Worm (Caenorhabditis elegans): ENCODE data around the gene R10E4.3.

R10E4.3 gene

ce11 chrIII:4283175-4283574 is 4.1 kb downstream of the R10E4.3 start (continued):
- TF ChIP-seq dsc-1 (tag; optimal IDR thresholded peaks at IDR 0.05) (no peak), nhr-19 (GFP tag; conservative IDR thresholded peaks at IDR 0.05) (peak; percentile 52), nhr-20 (tag; optimal IDR thresholded peaks at IDR 0.05) (peak; percentile 55), sup-37 (GFP tag; optimal IDR thresholded peaks at IDR 0.05) (no peak), snpc-4 (tag; optimal IDR thresholded peaks at IDR 0.05) (no peak), hlh-4 (tag; optimal IDR thresholded peaks at IDR 0.05) (no peak), mef-2 (tag; optimal IDR thresholded peaks at IDR 0.05) (no peak), lir-3 (tag; optimal IDR thresholded peaks at IDR 0.05; ENCODE audit: poor library complexity) (peak; percentile 53), ets-5 (GFP tag; IDR thresholded peaks at IDR 0.05) (no peak), blmp-1 (tag; optimal IDR thresholded peaks at IDR 0.05) (no peak), egl-13 (tag; optimal IDR thresholded peaks at IDR 0.05) (no peak), nhr-11 (tag; optimal IDR thresholded peaks at IDR 0.05) (peak; percentile 27), unc-130 (tag; optimal IDR thresholded peaks at IDR 0.05) (peak; percentile 58), hlh-17 (GFP tag; optimal IDR thresholded peaks at IDR 0.05; ENCODE audit: borderline replicate concordance) (no peak), mdl-1 (tag; optimal IDR thresholded peaks at IDR 0.05) (peak in 1 of 2 experiments; percentile 45), ceh-63 (GFP tag; optimal IDR thresholded peaks at IDR 0.05) (no peak), vab-15 (tag; optimal IDR thresholded peaks at IDR 0.05) (no peak), fkh-8 (tag; optimal IDR thresholded peaks at IDR 0.05) (no peak), pag-3 (tag; optimal IDR thresholded peaks at IDR 0.05; ENCODE audit: borderline replicate concordance, insufficient read depth) (peak; percentile 85), lin-15B (tag; optimal IDR thresholded peaks at IDR 0.05) (no peak), zip-4 (GFP tag; optimal IDR thresholded peaks at IDR 0.05) (no peak), sptf-1 (tag; optimal IDR thresholded peaks at IDR 0.05) (no peak), rnt-1 (tag; optimal IDR thresholded peaks at IDR 0.05) (peak; percentile 88), lin-13 (GFP tag; optimal IDR thresholded peaks at IDR 0.05) (no peak), lsy-2 (tag; optimal IDR thresholded peaks at IDR 0.05) (peak in 1 of 2 experiments; percentile 47), unc-62 (GFP tag; optimal IDR thresholded peaks at IDR 0.05) (no peak), elt-3 (tag; optimal IDR thresholded peaks at IDR 0.05) (no peak), skn-1 (tag; optimal IDR thresholded peaks at IDR 0.05) (no peak), nhr-12 (tag; optimal IDR thresholded peaks at IDR 0.05) (no peak), pqm-1 (tag; optimal IDR thresholded peaks at IDR 0.05) (no peak), nhr-85 (tag) (peak; percentile 10), lin-14 (GFP tag; optimal IDR thresholded peaks at IDR 0.05) (peak; percentile 85), hpl-2 (GFP tag; optimal IDR thresholded peaks at IDR 0.05) (no peak), unc-98 (GFP tag; IDR thresholded peaks at IDR 0.05) (no peak)

ce11 chrIII:4281955-4282618 is 5.2 kb downstream of the R10E4.3 start:
- peak; percentile 14 for TF ChIP-seq F16B12.6 (tag; optimal IDR thresholded peaks at IDR 0.05)
- peak; percentile 90 for TF ChIP-seq rnt-1 (tag; optimal IDR thresholded peaks at IDR 0.05)
- peak; percentile 73 for TF ChIP-seq fos-1 (tag; optimal IDR thresholded peaks at IDR 0.05)
- TF ChIP-seq elt-2 (tag; optimal IDR thresholded peaks at IDR 0.05), result peak; percentile 91
- TF ChIP-seq egl-27 (tag; optimal IDR thresholded peaks at IDR 0.05), result peak; percentile 90 to 99
- peak; percentile 18 for TF ChIP-seq unc-62 (GFP tag; optimal IDR thresholded peaks at IDR 0.05)
- peak; percentile 17 for TF ChIP-seq nhr-76 (tag; optimal IDR thresholded peaks at IDR 0.05)
- peak; percentile 92 for TF ChIP-seq mab-9 (GFP tag; IDR thresholded peaks at IDR 0.05)
- TF ChIP-seq nhr-20 (tag; optimal IDR thresholded peaks at IDR 0.05), result peak; percentile 100
- peak; percentile 87 for TF ChIP-seq lin-13 (GFP tag; optimal IDR thresholded peaks at IDR 0.05)
- TF ChIP-seq nhr-85 (tag), result peak; percentile 100
- no peak for TF ChIP-seq sptf-1 (tag; optimal IDR thresholded peaks at IDR 0.05)
- TF ChIP-seq lin-39 (tag; optimal IDR thresholded peaks at IDR 0.05), result peak; percentile 84
- peak; percentile 83 for TF ChIP-seq efl-3 (GFP tag; optimal IDR thresholded peaks at IDR 0.05)
- peak; percentile 29 for TF ChIP-seq ces-1 (GFP tag; optimal IDR thresholded peaks at IDR 0.05)
- TF ChIP-seq dpl-1 (GFP tag; optimal IDR thresholded peaks at IDR 0.05), result peak; percentile 59 to 68 (median 68)
- peak; percentile 91 for TF ChIP-seq C16A3.4 (tag; optimal IDR thresholded peaks at IDR 0.05)
- peak; percentile 77 for TF ChIP-seq zag-1 (tag; optimal IDR thresholded peaks at IDR 0.05)
- peak; percentile 48 for TF ChIP-seq lin-15B (tag; optimal IDR thresholded peaks at IDR 0.05)
- TF ChIP-seq nhr-47 (tag; optimal IDR thresholded peaks at IDR 0.05), result peak; percentile 99
- peak; percentile 92 for TF ChIP-seq lir-3 (tag; optimal IDR thresholded peaks at IDR 0.05; ENCODE audit: poor library complexity)
- TF ChIP-seq unc-130 (tag; optimal IDR thresholded peaks at IDR 0.05), result peak; percentile 55
- TF ChIP-seq swsn-7 (tag; optimal IDR thresholded peaks at IDR 0.05), result peak; percentile 99
- peak; percentile 91 for TF ChIP-seq C04F5.9 (tag; optimal IDR thresholded peaks at IDR 0.05)
- peak; percentile 48 for TF ChIP-seq ama-1 (optimal IDR thresholded peaks at IDR 0.05)
- TF ChIP-seq pqm-1 (tag; optimal IDR thresholded peaks at IDR 0.05), result peak; percentile 70
- peak; percentile 97 for TF ChIP-seq irx-1 (tag; optimal IDR thresholded peaks at IDR 0.05)
